Worm (Caenorhabditis elegans): ENCODE measurements around the gene C47A4.3.

- TF ChIP-seq nhr-28 (tag; optimal IDR thresholded peaks at IDR 0.05) (no peak), nhr-12 (tag; optimal IDR thresholded peaks at IDR 0.05) (no peak), mep-1 (tag; optimal IDR thresholded peaks at IDR 0.05) (no peak), tbx-8 (GFP tag; optimal IDR thresholded peaks at IDR 0.05) (no peak), mab-5 (tag; optimal IDR thresholded peaks at IDR 0.05) (no peak), snpc-4 (tag; optimal IDR thresholded peaks at IDR 0.05) (no peak), elt-3 (tag; optimal IDR thresholded peaks at IDR 0.05) (no peak), ztf-11 (tag; optimal IDR thresholded peaks at IDR 0.05) (no peak), lsy-2 (tag; optimal IDR thresholded peaks at IDR 0.05) (no peak), unc-62 (GFP tag; optimal IDR thresholded peaks at IDR 0.05) (no peak), M03D4.4 (tag; optimal IDR thresholded peaks at IDR 0.05) (no peak)
Observed at ce11 chrIV:13764708-13765107, 22.6 kb upstream of the C47A4.3 start.

All from whole organism, mixed stage, embryonic.